Worm (Caenorhabditis elegans) whole organism, L4/young adult: ENCODE measurements around the gene K07F5.6.

Experiments used
- W03F9.2 ChIP-seq: fragments of 150-350 bp; optimal IDR thresholded peaks from 2 replicates; lab custom pipeline; 2014; ENCODE audit warnings: missing biosample characterization, missing genetic modification characterization
- dao-5 ChIP-seq: sonication (generic microtip); optimal IDR thresholded peaks from 2 replicates; lab custom pipeline; 2016; ENCODE audit warnings: missing genotype, missing genetic modification characterization, moderate library complexity, missing compliant biosample characterization
- him-1 ChIP-seq: sonication (generic microtip); optimal IDR thresholded peaks from 2 replicates; lab custom pipeline; 2016; ENCODE audit warnings: missing genotype, missing genetic modification reagents, missing genetic modification characterization, missing compliant biosample characterization

The K07F5.6 gene

DNA sequence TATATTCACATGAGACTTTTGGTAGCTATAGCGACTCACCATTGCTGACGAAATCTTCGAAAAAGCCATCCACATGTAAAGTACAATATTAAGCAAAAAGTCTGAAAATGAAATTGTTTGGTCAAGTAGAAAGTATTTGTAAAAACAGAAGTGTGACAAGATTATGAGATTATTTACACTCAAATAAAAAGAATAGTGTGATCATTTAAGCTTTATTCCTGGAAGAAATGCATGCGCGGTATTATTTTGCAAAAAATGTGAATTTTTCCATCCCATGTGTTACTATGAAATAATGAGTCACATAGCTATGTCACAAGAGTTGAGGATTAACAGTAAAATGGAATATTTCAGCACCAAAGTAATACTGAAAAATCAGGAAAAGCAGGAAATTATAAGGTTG lies 35.8 kb downstream of the K07F5.6 start, which contains the start of gene dct-15:
TSS of gene dct-15 (minus strand) at position 101 of the 400 bp plus-strand sequence.
- no peak for TF ChIP-seq dao-5
- TF ChIP-seq W03F9.2 (tag; lab: Kevin White, UChicago) = no peak
- TF ChIP-seq him-1 (tag; lab: Kevin White, UChicago) = no peak

DNA sequence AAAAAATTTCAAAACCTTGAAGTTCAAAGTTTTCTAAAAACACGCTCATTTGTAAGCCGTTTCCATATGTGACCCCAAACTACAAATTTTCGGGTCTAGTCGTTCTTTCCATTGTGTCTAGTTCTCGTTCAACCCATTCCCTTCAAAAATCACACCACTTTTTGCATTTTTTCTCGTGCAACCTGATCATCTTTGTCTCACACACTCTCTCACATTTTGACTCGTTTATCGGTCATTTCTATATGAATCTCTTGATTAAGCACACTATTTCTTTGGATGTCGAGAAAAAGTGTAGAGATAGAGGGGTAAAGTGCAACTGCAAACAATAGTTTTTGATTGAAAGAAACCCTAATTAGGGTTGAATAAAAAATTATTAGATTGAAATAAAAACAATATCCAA lies 42.9 kb downstream of the K07F5.6 start:
- no peak for TF ChIP-seq him-1 (tag; lab: Kevin White, UChicago)
- TF ChIP-seq dao-5 = no peak
- peak; percentile 25 for TF ChIP-seq W03F9.2 (tag; lab: Kevin White, UChicago)

DNA sequence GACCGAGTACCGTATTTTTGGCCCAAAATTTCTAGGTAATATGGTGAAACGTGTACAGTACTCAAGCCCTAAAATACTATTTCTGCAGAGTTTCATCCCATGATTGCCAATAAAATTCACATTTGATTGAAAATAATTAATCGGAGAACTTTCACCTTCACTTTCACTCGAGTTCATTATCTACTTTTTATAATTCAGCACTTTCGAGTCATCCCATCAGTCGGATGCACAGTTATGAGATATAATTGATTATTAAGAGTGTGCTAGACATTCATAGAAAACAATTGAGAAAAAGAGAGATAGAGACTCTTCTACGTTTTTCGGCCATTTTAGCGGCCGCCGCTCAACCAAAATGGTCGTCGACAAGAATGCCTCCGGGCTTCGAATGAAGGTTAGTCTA lies 43.8 kb downstream of the K07F5.6 start, which contains the start of gene fat-3:
TSS of gene fat-3 (plus strand) at position 313 of the 400 bp plus-strand sequence.
- TF ChIP-seq dao-5 = no peak
- TF ChIP-seq W03F9.2 (tag; lab: Kevin White, UChicago) = no peak
- no peak for TF ChIP-seq him-1 (tag; lab: Kevin White, UChicago)

DNA sequence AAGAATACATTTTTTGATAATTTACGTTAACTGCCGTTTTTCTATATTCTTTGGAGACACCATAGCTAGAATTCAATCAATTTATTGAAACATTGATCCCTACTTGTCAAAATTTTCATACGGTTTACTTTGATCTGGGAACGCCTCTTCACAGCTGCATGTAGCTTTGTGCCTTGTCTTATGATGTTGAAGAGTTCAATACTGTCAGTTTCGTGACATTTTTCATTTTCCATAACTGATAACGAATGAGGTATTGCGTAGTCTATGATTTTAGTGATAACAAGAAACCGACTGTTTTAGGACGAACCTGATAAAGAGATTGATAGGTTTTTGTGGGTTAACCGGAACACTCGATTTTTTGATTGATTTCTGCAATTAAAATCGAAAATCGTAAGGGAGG lies 45.1 kb downstream of the K07F5.6 start:
- TF ChIP-seq W03F9.2 (tag; lab: Kevin White, UChicago) = peak; percentile 2
- no peak for TF ChIP-seq dao-5

DNA sequence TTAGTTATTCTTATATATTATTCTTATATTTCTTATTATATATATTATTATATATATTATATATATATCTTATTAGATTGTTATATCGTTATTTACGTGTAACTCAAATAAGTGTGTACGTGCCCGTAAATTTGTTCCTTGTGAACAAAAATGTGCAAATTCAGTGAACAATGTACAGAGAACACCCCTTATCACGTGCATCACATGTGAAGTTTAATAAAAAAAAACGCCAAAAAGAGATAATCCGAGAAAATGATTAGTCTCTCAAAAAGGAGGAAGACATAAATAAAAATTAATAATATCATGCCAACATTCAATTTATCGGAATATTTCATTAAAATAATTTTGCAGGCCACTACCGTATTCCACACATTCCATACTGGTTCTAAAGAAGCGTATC lies 46.8 kb downstream of the K07F5.6 start:
- TF ChIP-seq dao-5 (no peak), W03F9.2 (tag; lab: Kevin White, UChicago) (no peak), him-1 (tag; lab: Kevin White, UChicago) (no peak)

DNA sequence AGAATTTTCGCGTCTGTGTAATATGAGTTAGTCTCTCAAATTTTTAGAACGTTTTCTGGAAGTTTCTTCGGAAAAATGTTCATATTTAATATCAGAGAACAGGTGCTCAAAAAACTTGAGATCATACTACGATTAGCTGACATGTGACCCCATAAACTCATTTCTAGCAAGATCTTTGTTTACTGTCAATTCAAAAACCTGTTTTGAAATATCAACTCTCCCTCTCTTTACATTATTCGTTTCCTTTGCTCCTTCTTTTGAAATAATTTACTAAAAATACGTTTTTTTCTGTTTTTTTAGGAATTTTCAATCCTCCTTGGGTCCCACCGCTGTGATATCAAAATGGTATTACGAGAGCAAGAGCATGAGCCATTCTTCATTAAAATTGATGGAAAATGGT lies 47.3 kb downstream of the K07F5.6 start, which contains the start of gene fat-4:
TSS of gene fat-4 (plus strand) at position 301 of the 400 bp plus-strand sequence.
- TF ChIP-seq W03F9.2 (tag; lab: Kevin White, UChicago) (no peak), him-1 (tag; lab: Kevin White, UChicago) (no peak), dao-5 (no peak)

DNA sequence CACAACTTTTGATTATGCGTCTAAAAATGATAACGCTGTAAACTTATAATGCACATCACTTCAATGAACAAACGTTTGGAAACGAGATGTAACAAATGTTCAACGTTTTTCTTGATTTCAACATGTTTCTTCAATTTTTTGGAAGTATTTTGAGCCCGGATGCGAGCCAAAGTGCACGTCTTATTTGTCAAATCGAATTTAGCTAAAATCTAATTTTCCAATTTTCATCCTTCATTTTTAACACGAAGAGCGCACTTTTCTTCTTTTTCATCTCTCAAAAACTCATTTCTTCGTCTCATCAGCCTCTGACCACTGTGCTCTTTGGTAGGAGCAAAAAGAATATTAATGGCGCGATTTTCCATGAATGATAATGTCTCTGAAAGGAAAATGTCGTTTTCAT lies 48.2 kb downstream of the K07F5.6 start:
- TF ChIP-seq dao-5 (no peak), W03F9.2 (tag; lab: Kevin White, UChicago) (no peak), him-1 (tag; lab: Kevin White, UChicago) (no peak)

DNA sequence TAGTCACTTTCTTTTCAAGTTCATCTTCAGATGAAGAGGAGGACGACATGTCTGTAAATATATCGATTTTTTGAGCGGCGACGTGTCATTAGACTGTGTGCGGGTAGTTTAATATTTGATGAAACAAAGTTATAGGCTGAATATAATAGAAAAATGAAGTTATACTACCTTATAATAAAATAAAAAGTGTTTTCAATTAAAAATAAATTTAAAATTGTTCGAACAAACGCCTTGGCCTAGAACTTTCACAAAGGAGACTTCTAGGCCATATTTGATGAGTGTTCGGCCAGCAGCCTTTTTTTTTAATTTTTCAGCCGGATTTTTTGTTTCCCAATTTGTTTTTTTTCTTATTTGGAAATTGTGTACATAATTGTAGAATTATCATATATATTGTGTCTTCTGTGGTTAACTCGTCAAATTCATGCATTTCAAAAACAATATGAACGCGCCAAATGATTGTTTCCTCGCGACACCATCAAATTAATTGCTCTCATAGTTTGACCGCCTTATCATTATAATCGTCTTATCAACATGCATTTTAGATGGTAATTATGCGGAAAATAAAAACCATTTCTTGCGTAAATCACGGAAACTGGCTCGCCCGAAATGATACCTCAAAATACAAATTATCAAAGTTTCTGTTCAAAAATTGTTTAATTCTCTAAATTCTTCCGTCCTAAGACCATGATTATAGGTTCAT lies 49.0 kb downstream of the K07F5.6 start, which contains the start of gene T13F2.2:
TSS of gene T13F2.2 (minus strand) at position 51 of the 700 bp plus-strand sequence.
- no peak for TF ChIP-seq W03F9.2 (tag; lab: Kevin White, UChicago)
- TF ChIP-seq dao-5 = no peak
- TF ChIP-seq him-1 (tag; lab: Kevin White, UChicago) = no peak

DNA sequence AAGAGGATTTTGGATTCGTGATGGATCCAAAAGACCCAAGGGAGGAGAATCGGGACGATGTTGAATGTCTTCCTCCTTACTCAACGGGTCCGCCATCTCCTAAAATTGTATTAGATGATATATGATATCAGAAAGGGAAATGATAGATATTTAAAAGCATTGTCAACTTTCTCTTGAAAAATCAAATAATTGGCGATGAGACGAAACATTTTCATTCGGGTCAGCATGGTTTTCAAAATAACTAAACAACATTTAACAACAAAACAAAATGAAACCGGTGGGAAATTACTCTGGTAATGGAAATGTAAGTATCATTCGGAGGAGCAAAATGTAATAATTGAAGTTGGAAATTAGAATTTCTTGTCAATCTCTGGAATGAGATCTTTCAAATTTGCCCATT lies 50.0 kb downstream of the K07F5.6 start, which contains the start of gene pis-1:
TSS of gene pis-1 (minus strand) at position 101 of the 400 bp plus-strand sequence.
- TF ChIP-seq dao-5 = no peak
- TF ChIP-seq W03F9.2 (tag; lab: Kevin White, UChicago) = no peak
- TF ChIP-seq him-1 (tag; lab: Kevin White, UChicago) = no peak

DNA sequence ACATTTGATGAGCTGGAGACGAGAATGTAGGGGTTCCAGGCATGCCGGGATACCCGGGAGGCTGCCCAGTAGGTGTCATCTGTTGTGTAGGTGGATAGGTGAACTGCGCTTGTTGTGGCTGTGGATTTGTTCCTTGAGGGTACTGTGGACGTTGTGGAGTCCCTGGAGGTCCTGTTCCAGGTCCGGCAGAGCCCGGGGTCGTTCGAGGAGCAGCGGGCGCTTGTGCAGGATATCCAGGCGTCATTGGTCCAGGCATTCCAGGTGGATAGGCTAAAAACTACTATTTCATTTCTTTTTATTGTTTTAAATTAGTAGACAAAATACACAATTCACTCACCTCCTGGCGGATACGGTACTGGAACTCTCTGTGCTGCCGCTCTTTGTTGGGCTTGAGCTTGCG lies 51.2 kb downstream of the K07F5.6 start:
- TF ChIP-seq W03F9.2 (tag; lab: Kevin White, UChicago) (no peak), dao-5 (no peak), him-1 (tag; lab: Kevin White, UChicago) (no peak)
